Worm (Caenorhabditis elegans) whole organism, young adult: Measurements from ENCODE around the gene pho-5.

Source experiments
- aptf-3 ChIP-seq: fragments of 200-800 bp; sonication (Bioruptor generic); IDR thresholded peaks from 2 replicates; pipeline ENCODE4 v1.3.6; 2022; ENCODE audit warnings: missing genetic modification characterization, missing compliant biosample characterization
- dpl-1 ChIP-seq: fragments of 150-350 bp; optimal IDR thresholded peaks from 2 replicates; lab custom pipeline; 2014; ENCODE audit warnings: missing biosample characterization, missing genetic modification reagents, missing genetic modification characterization
- hmg-1.2 ChIP-seq: fragments of 200-800 bp; sonication (Bioruptor generic); IDR thresholded peaks from 2 replicates; pipeline ENCODE4 v1.3.6; 2022; ENCODE audit warnings: missing genetic modification reagents, missing genetic modification characterization, missing compliant biosample characterization
- lin-35 ChIP-seq, 3 experiments: fragments of 150-350 bp in 2 of 3; sonication (generic microtip) in 1 of 3; optimal IDR thresholded peaks; 2 replicates each; lab custom pipeline; 2014 to 2018; ENCODE audit warnings: missing biosample characterization in 3 of 3, missing genetic modification characterization in 3 of 3, missing genetic modification reagents in 3 of 3
- nfya-1 ChIP-seq: sonication (generic microtip); optimal IDR thresholded peaks from 2 replicates; lab custom pipeline; 2017; ENCODE audit warnings: antibody characterized with exemption, missing compliant biosample characterization, missing genetic modification characterization, borderline replicate concordance; ENCODE audit not compliant: insufficient read depth

DNA sequence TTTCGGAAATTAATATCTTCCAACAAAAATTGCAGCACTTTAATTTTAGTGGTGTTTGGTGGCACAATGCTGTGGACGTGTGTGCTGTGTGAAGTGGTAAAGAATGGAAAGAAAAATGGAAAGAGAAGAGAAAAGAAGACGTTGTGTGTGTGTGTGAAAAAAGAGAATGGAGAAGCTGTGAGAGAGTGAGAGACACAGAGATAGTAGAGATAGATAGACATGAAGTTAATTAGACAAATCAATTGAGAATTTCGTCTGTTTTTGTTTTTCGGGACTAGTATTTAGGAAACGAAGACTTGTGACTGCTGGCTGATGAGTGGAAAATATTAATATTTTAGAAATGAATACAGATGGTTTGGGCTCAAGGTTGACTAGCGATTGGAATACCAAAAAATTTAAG is 5.5 kb upstream of the pho-5 start:
- TF ChIP-seq nfya-1 (tag; lab: Kevin White, UChicago) (no peak), dpl-1 (GFP tag; lab: Kevin White, UChicago) (no peak), aptf-3 (GFP tag; lab: Robert Waterston, UW) (no peak), lin-35 (GFP tag; optimal IDR thresholded peaks at IDR 0.05; lab: Kevin White, UChicago) (no peak), hmg-1.2 (no peak)
